Worm (Caenorhabditis elegans): ENCODE measurements around the gene ZK1010.8.
A peak's percentile ranks its signal among the peaks of the same experiment; 100 is the strongest.

The ZK1010.8 gene

ce11 chrIII:12960705-12961104 lies 39.8 kb downstream of the ZK1010.8 start (continued):
- no peak for TF ChIP-seq repo-1 (tag; optimal IDR thresholded peaks at IDR 0.05)
- TF ChIP-seq nfyb-1 (GFP tag; IDR thresholded peaks at IDR 0.05): no peak
- peak; percentile 54 for TF ChIP-seq pha-4 (tag; optimal IDR thresholded peaks at IDR 0.05)
- TF ChIP-seq C17E4.6 (GFP tag; IDR thresholded peaks at IDR 0.05): no peak
- no peak for TF ChIP-seq mel-28 (tag; optimal IDR thresholded peaks at IDR 0.05; ENCODE audit: borderline replicate concordance)
- no peak for TF ChIP-seq Y56A3A.18 (GFP tag; IDR thresholded peaks at IDR 0.05)
- no peak for TF ChIP-seq B0336.3 (GFP tag; IDR thresholded peaks at IDR 0.05)
- no peak for TF ChIP-seq rcor-1 (GFP tag; IDR thresholded peaks at IDR 0.05)
- no peak for TF ChIP-seq nfya-1 (tag; optimal IDR thresholded peaks at IDR 0.05; ENCODE audit: borderline replicate concordance, insufficient read depth)
- no peak for TF ChIP-seq F39B2.1 (GFP tag; IDR thresholded peaks at IDR 0.05)

- TF ChIP-seq F52B5.7 (tag; optimal IDR thresholded peaks at IDR 0.05) (no peak), egrh-3 (GFP tag; IDR thresholded peaks at IDR 0.05) (no peak), nhr-80 (tag; optimal IDR thresholded peaks at IDR 0.05) (peak; percentile 80), Y79H2A.3 (GFP tag; conservative IDR thresholded peaks at IDR 0.05) (no peak), nfyb-1 (GFP tag; IDR thresholded peaks at IDR 0.05) (no peak), hlh-12 (tag; optimal IDR thresholded peaks at IDR 0.05) (no peak), dox-1 (GFP tag; IDR thresholded peaks at IDR 0.05) (peak; percentile 29; the same call in 1 of the 2 replicates), rcor-1 (GFP tag; IDR thresholded peaks at IDR 0.05) (no peak), tbx-9 (tag; optimal IDR thresholded peaks at IDR 0.05; ENCODE audit: borderline replicate concordance) (no peak)
Measured at ce11 chrIII:12959286-12959685, 41.2 kb downstream of the ZK1010.8 start.

- TF ChIP-seq tbx-9 (tag; optimal IDR thresholded peaks at IDR 0.05; ENCODE audit: borderline replicate concordance) (no peak), mes-4 (tag; optimal IDR thresholded peaks at IDR 0.05) (no peak), nfyb-1 (GFP tag; IDR thresholded peaks at IDR 0.05) (no peak), cebp-2 (GFP tag; IDR thresholded peaks at IDR 0.05) (no peak), akir-1 (GFP tag; optimal IDR thresholded peaks at IDR 0.05) (no peak), him-1 (tag; optimal IDR thresholded peaks at IDR 0.05) (no peak), efl-1 (GFP tag; optimal IDR thresholded peaks at IDR 0.05) (no peak), mel-28 (tag; optimal IDR thresholded peaks at IDR 0.05; ENCODE audit: borderline replicate concordance) (no peak)
Measured at ce11 chrIII:12952615-12953014, 47.9 kb downstream of the ZK1010.8 start.

ce11 chrIII:12951362-12952228 lies 48.9 kb downstream of the ZK1010.8 start, which contains the start of gene Y39E4A.1:
TSS of gene Y39E4A.1 (plus strand) at chrIII:12951412.
- TF ChIP-seq ztf-26 (tag; optimal IDR thresholded peaks at IDR 0.05) (no peak), F37B4.10 (GFP tag; IDR thresholded peaks at IDR 0.05) (0 out of 2 replicates have a peak, but pooled peaks have one; percentile 37), attf-3 (GFP tag; conservative IDR thresholded peaks at IDR 0.05) (no peak), F57C9.4 (tag; optimal IDR thresholded peaks at IDR 0.05) (no peak), egrh-3 (GFP tag; IDR thresholded peaks at IDR 0.05) (peak; percentile 49; the same call in 1 of the 2 replicates), zfh-2 (GFP tag; conservative IDR thresholded peaks at IDR 0.05) (peak; percentile 83), cebp-2 (GFP tag; IDR thresholded peaks at IDR 0.05) (0 out of 2 replicates have a peak, but pooled peaks have one; percentile 30)
